Fruit fly (Drosophila melanogaster): ENCODE measurements around the gene Wdr92.
A peak's percentile ranks its signal among the peaks of the same experiment; 100 is the strongest.

The Wdr92 gene

DNA sequence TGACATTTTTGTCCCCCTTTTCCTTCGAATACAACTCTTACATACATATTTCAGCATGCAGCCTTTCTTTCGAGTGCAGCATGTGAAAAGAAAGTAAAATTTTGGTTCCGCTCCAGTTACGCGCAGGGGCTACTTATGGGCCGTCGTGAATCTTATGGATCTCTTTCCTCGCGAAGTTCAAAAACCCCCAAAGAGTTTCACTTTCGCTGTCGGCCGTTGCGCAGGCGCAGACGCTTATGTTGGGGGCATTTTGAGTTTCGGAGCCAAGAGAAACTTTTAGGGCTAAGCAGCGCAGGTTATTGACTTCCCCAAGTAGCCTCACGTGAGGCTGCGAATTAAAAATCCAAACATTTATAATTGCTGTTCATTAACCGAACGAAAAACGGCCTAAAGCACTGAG lies 30.7 kb downstream of the Wdr92 start:
- TF ChIP-seq CG8159 (tag; optimal IDR thresholded peaks at IDR 0.05) (no peak), Pif1A (GFP tag; optimal IDR thresholded peaks at IDR 0.05) (no peak), rn (GFP tag; IDR thresholded peaks at IDR 0.05) (no peak), CG17806 (tag; optimal IDR thresholded peaks at IDR 0.05) (no peak), Pif1B (GFP tag; optimal IDR thresholded peaks at IDR 0.05) (no peak), Ets98B (GFP tag; IDR thresholded peaks at IDR 0.05) (no peak), CG4496 (GFP tag; IDR thresholded peaks at IDR 0.05) (no peak), D1 (tag; optimal IDR thresholded peaks at IDR 0.05) (no peak), CG13204 (GFP tag; optimal IDR thresholded peaks at IDR 0.05) (no peak), CG32121 (GFP tag; IDR thresholded peaks at IDR 0.05) (no peak), CG9948 (tag; optimal IDR thresholded peaks at IDR 0.05) (no peak), CG34367 (tag; optimal IDR thresholded peaks at IDR 0.05) (no peak), EcR (GFP tag; optimal IDR thresholded peaks at IDR 0.05) (no peak), CG12605 (GFP tag; IDR thresholded peaks at IDR 0.05) (no peak), fd96Ca (GFP tag; IDR thresholded peaks at IDR 0.05) (no peak), gl (tag; optimal IDR thresholded peaks at IDR 0.05) (no peak), CG15710 (tag; optimal IDR thresholded peaks at IDR 0.05) (no peak), CG10348 (GFP tag; IDR thresholded peaks at IDR 0.05) (no peak), Snoo (tag; optimal IDR thresholded peaks at IDR 0.05) (no peak)

DNA sequence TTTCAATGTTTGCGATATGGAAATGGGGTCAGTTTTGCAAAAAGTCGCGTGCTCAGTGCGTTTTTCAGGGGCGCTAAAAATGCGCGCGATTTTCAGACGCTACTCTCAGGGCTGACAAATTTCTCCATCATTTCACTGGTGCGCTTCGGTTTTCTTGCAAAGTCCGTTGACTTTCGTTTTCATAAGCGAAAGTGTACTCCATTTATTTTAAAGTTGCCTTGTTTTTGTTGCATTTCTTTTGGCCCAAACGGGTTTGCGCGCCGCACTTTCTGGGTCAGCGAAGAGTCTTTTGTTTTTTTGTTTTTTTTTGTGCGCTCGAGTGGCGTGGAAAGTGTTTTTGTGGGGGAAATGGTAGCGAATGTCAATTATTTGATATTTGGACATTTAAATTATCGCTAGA lies 31.7 kb downstream of the Wdr92 start:
- TF ChIP-seq Snoo (tag; optimal IDR thresholded peaks at IDR 0.05) (peak; percentile 75), D1 (tag; optimal IDR thresholded peaks at IDR 0.05) (no peak), CG14655 (GFP tag; optimal IDR thresholded peaks at IDR 0.05) (peak; percentile 2)

DNA sequence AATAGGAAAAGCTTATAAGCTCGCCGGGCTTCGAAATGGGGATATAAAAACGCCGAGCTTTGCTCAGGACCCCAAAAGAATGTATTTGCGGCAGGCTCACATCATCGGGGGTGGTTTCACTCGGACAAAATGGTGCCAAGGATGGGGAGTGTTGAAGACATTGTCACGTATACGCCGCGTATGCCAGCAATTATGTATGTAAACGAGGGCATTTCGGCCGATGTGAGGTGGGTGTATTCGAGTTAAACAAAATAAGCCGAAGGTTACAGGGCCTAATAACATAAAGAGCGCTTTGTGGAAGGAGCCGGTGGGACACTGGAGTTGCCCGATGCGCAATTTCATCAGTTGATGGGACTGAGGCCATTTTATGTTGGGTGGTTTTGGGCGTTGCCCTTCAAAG lies 33.0 kb downstream of the Wdr92 start:
- TF ChIP-seq CG34367 (tag; optimal IDR thresholded peaks at IDR 0.05) (no peak), fd96Ca (GFP tag; IDR thresholded peaks at IDR 0.05) (no peak), rn (GFP tag; IDR thresholded peaks at IDR 0.05) (no peak), CG4496 (GFP tag; IDR thresholded peaks at IDR 0.05) (no peak), EcR (GFP tag; optimal IDR thresholded peaks at IDR 0.05) (no peak), CG32121 (GFP tag; IDR thresholded peaks at IDR 0.05) (no peak), CG12605 (GFP tag; IDR thresholded peaks at IDR 0.05) (no peak), Snoo (tag; optimal IDR thresholded peaks at IDR 0.05) (no peak), Pif1A (GFP tag; optimal IDR thresholded peaks at IDR 0.05) (no peak)

DNA sequence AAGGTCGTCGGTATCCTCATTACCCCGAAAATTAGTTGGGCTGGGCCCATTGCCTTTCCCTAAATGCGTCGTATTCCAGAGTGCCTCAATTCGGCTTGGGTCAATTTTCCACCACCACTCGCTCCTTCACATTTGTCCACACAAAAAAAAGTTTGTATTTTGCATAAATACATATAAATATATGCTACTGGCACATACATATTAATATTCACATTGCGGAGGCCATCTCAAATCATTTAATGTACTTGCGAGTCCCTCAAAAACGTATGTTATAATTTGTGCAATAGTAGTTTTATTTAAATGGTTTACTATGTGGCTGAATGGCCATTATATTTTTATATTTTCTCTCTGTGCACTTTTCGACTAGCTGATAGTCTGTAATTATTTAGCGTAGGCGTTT lies 33.6 kb downstream of the Wdr92 start:
- TF ChIP-seq fd96Ca (GFP tag; IDR thresholded peaks at IDR 0.05) (no peak), D1 (tag; optimal IDR thresholded peaks at IDR 0.05) (no peak), CG9948 (tag; optimal IDR thresholded peaks at IDR 0.05) (no peak), CG10348 (GFP tag; IDR thresholded peaks at IDR 0.05) (no peak), Ets98B (GFP tag; IDR thresholded peaks at IDR 0.05) (no peak), CG12605 (GFP tag; IDR thresholded peaks at IDR 0.05) (no peak), Pif1B (GFP tag; optimal IDR thresholded peaks at IDR 0.05) (no peak), EcR (GFP tag; optimal IDR thresholded peaks at IDR 0.05) (no peak), CG8159 (tag; optimal IDR thresholded peaks at IDR 0.05) (no peak), CG13204 (GFP tag; optimal IDR thresholded peaks at IDR 0.05) (no peak), gl (tag; optimal IDR thresholded peaks at IDR 0.05) (no peak), CG15710 (tag; optimal IDR thresholded peaks at IDR 0.05) (no peak), CG34367 (tag; optimal IDR thresholded peaks at IDR 0.05) (no peak), Snoo (tag; optimal IDR thresholded peaks at IDR 0.05) (no peak), CG32121 (GFP tag; IDR thresholded peaks at IDR 0.05) (no peak), Pif1A (GFP tag; optimal IDR thresholded peaks at IDR 0.05) (no peak), rn (GFP tag; IDR thresholded peaks at IDR 0.05) (no peak)

dm6 chr3L:17942449-17942848 lies 34.5 kb downstream of the Wdr92 start:
- TF ChIP-seq D1 (tag; optimal IDR thresholded peaks at IDR 0.05) (no peak), CG32121 (GFP tag; IDR thresholded peaks at IDR 0.05) (no peak), CG15710 (tag; optimal IDR thresholded peaks at IDR 0.05) (no peak), rn (GFP tag; IDR thresholded peaks at IDR 0.05) (no peak), Pif1B (GFP tag; optimal IDR thresholded peaks at IDR 0.05) (no peak), Pif1A (GFP tag; optimal IDR thresholded peaks at IDR 0.05) (no peak), CG13204 (GFP tag; optimal IDR thresholded peaks at IDR 0.05) (no peak), Snoo (tag; optimal IDR thresholded peaks at IDR 0.05) (no peak), CG8301 (tag; optimal IDR thresholded peaks at IDR 0.05) (no peak)

- TF ChIP-seq CG34367 (tag; optimal IDR thresholded peaks at IDR 0.05) (no peak), EcR (GFP tag; optimal IDR thresholded peaks at IDR 0.05) (peak; percentile 20), D1 (tag; optimal IDR thresholded peaks at IDR 0.05) (no peak), rn (GFP tag; IDR thresholded peaks at IDR 0.05) (no peak)
Observed at dm6 chr3L:17944614-17945013, 36.7 kb downstream of the Wdr92 start.

DNA sequence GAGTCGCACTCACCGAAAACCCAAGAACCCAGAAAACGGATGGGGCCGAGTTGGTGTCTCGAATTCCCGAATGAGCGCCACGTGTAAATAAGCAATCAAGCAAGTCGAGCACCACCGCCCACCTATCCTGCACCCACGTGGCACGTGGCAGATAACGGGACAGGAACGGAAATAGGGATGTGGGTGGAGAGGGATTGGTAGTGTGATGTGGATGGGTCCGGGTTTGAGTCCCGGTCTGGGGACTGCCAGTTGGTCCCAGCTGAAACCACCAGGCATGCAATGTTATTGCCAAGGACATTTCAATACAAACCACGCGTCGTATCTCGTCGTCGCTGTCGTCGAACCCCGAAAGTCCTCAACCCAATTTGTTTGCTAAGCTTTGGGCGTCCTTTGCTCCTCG lies 37.5 kb downstream of the Wdr92 start:
- TF ChIP-seq Snoo (tag; optimal IDR thresholded peaks at IDR 0.05), result no peak
- no peak for TF ChIP-seq CG14655 (GFP tag; optimal IDR thresholded peaks at IDR 0.05)
- no peak for TF ChIP-seq fd96Ca (GFP tag; IDR thresholded peaks at IDR 0.05)
- TF ChIP-seq CG8301 (tag; optimal IDR thresholded peaks at IDR 0.05), result no peak
- TF ChIP-seq CG13204 (GFP tag; optimal IDR thresholded peaks at IDR 0.05), result no peak
- no peak for TF ChIP-seq CG34367 (tag; optimal IDR thresholded peaks at IDR 0.05)
